Fruit fly (Drosophila melanogaster): ENCODE measurements around the gene Nufip.

Gene Nufip

dm6 chr3L:18758894-18759569 is 10.9 kb upstream of the Nufip start:
- TF ChIP-seq D1 (tag; optimal IDR thresholded peaks at IDR 0.05) (peak; percentile 62), Snoo (tag; optimal IDR thresholded peaks at IDR 0.05) (peak; percentile 38), CG10348 (GFP tag; IDR thresholded peaks at IDR 0.05) (0 out of 2 replicates have a peak, but pooled peaks have one; percentile 27), Pif1B (GFP tag; optimal IDR thresholded peaks at IDR 0.05) (peak; percentile 22), EcR (GFP tag; optimal IDR thresholded peaks at IDR 0.05) (peak; percentile 87), CG4496 (GFP tag; IDR thresholded peaks at IDR 0.05) (peak; percentile 73), CG14655 (GFP tag; optimal IDR thresholded peaks at IDR 0.05) (peak; percentile 34), CG15710 (tag; optimal IDR thresholded peaks at IDR 0.05) (peak; percentile 29), CG17806 (tag; optimal IDR thresholded peaks at IDR 0.05) (no peak), CG8159 (tag; optimal IDR thresholded peaks at IDR 0.05) (peak; percentile 46), CG12605 (GFP tag; IDR thresholded peaks at IDR 0.05) (peak; percentile 71), Pif1A (GFP tag; optimal IDR thresholded peaks at IDR 0.05) (no peak), CG32121 (GFP tag; IDR thresholded peaks at IDR 0.05) (peak; percentile 74), fd96Ca (GFP tag; IDR thresholded peaks at IDR 0.05) (peak; percentile 71; the same call in 2 of the 3 replicates), CG8301 (tag; optimal IDR thresholded peaks at IDR 0.05) (peak; percentile 38), rn (GFP tag; IDR thresholded peaks at IDR 0.05) (no peak), CG9948 (tag; optimal IDR thresholded peaks at IDR 0.05) (no peak), gl (tag; optimal IDR thresholded peaks at IDR 0.05) (peak; percentile 58), CG34367 (tag; optimal IDR thresholded peaks at IDR 0.05) (no peak), CG13204 (GFP tag; optimal IDR thresholded peaks at IDR 0.05) (peak; percentile 71), Ets98B (GFP tag; IDR thresholded peaks at IDR 0.05) (peak; percentile 63)

- no peak for TF ChIP-seq CG13204 (GFP tag; optimal IDR thresholded peaks at IDR 0.05)
- no peak for TF ChIP-seq CG8159 (tag; optimal IDR thresholded peaks at IDR 0.05)
- no peak for TF ChIP-seq Pif1B (GFP tag; optimal IDR thresholded peaks at IDR 0.05)
- TF ChIP-seq fd96Ca (GFP tag; IDR thresholded peaks at IDR 0.05), result no peak
- no peak for TF ChIP-seq Snoo (tag; optimal IDR thresholded peaks at IDR 0.05)
- no peak for TF ChIP-seq EcR (GFP tag; optimal IDR thresholded peaks at IDR 0.05)
- peak; percentile 14; the same call in 1 of the 2 replicates for TF ChIP-seq CG32121 (GFP tag; IDR thresholded peaks at IDR 0.05)
- TF ChIP-seq CG10348 (GFP tag; IDR thresholded peaks at IDR 0.05), result no peak
- TF ChIP-seq D1 (tag; optimal IDR thresholded peaks at IDR 0.05), result no peak
- TF ChIP-seq Ets98B (GFP tag; IDR thresholded peaks at IDR 0.05), result peak; percentile 51; the same call in 1 of the 2 replicates
- TF ChIP-seq rn (GFP tag; IDR thresholded peaks at IDR 0.05), result no peak
- no peak for TF ChIP-seq CG17806 (tag; optimal IDR thresholded peaks at IDR 0.05)
- peak; percentile 49; the same call in 1 of the 3 replicates for TF ChIP-seq CG4496 (GFP tag; IDR thresholded peaks at IDR 0.05)
Observed at dm6 chr3L:18757079-18757815, 9.1 kb upstream of the Nufip start.

- TF ChIP-seq fd96Ca (GFP tag; IDR thresholded peaks at IDR 0.05) (no peak), EcR (GFP tag; optimal IDR thresholded peaks at IDR 0.05) (no peak), D1 (tag; optimal IDR thresholded peaks at IDR 0.05) (no peak), CG10348 (GFP tag; IDR thresholded peaks at IDR 0.05) (peak; percentile 51; the same call in 1 of the 2 replicates), CG8159 (tag; optimal IDR thresholded peaks at IDR 0.05) (peak; percentile 83), rn (GFP tag; IDR thresholded peaks at IDR 0.05) (peak; percentile 70), CG34367 (tag; optimal IDR thresholded peaks at IDR 0.05) (peak; percentile 44), Snoo (tag; optimal IDR thresholded peaks at IDR 0.05) (peak; percentile 76), CG9948 (tag; optimal IDR thresholded peaks at IDR 0.05) (peak; percentile 60), CG4496 (GFP tag; IDR thresholded peaks at IDR 0.05) (peak; percentile 83), CG15710 (tag; optimal IDR thresholded peaks at IDR 0.05) (peak; percentile 57), Pif1A (GFP tag; optimal IDR thresholded peaks at IDR 0.05) (peak; percentile 25), CG17806 (tag; optimal IDR thresholded peaks at IDR 0.05) (peak; percentile 49), CG12605 (GFP tag; IDR thresholded peaks at IDR 0.05) (peak; percentile 42), CG32121 (GFP tag; IDR thresholded peaks at IDR 0.05) (peak; percentile 83), gl (tag; optimal IDR thresholded peaks at IDR 0.05) (no peak), CG13204 (GFP tag; optimal IDR thresholded peaks at IDR 0.05) (no peak), Pif1B (GFP tag; optimal IDR thresholded peaks at IDR 0.05) (peak; percentile 40), CG8301 (tag; optimal IDR thresholded peaks at IDR 0.05) (peak; percentile 56), Ets98B (GFP tag; IDR thresholded peaks at IDR 0.05) (peak; percentile 66), CG14655 (GFP tag; optimal IDR thresholded peaks at IDR 0.05) (peak; percentile 61)
Observed at dm6 chr3L:18756293-18756887, 8.2 kb upstream of the Nufip start.

dm6 chr3L:18753827-18754226 is 5.7 kb upstream of the Nufip start:
- peak; percentile 5 for TF ChIP-seq CG8301 (tag; optimal IDR thresholded peaks at IDR 0.05)
- peak; percentile 20; the same call in 1 of the 2 replicates for TF ChIP-seq CG12605 (GFP tag; IDR thresholded peaks at IDR 0.05)
- TF ChIP-seq EcR (GFP tag; optimal IDR thresholded peaks at IDR 0.05), result peak; percentile 32
- TF ChIP-seq CG13204 (GFP tag; optimal IDR thresholded peaks at IDR 0.05), result no peak
- no peak for TF ChIP-seq CG17806 (tag; optimal IDR thresholded peaks at IDR 0.05)
- TF ChIP-seq Ets98B (GFP tag; IDR thresholded peaks at IDR 0.05), result peak; percentile 59; the same call in 1 of the 2 replicates
- no peak for TF ChIP-seq CG32121 (GFP tag; IDR thresholded peaks at IDR 0.05)
- peak; percentile 61 for TF ChIP-seq Snoo (tag; optimal IDR thresholded peaks at IDR 0.05)

dm6 chr3L:18749807-18750206 is 1.6 kb upstream of the Nufip start:
- TF ChIP-seq CG34367 (tag; optimal IDR thresholded peaks at IDR 0.05), result no peak
- TF ChIP-seq CG9948 (tag; optimal IDR thresholded peaks at IDR 0.05), result no peak
- no peak for TF ChIP-seq CG17806 (tag; optimal IDR thresholded peaks at IDR 0.05)
- TF ChIP-seq rn (GFP tag; IDR thresholded peaks at IDR 0.05), result no peak
- no peak for TF ChIP-seq CG15710 (tag; optimal IDR thresholded peaks at IDR 0.05)
- no peak for TF ChIP-seq EcR (GFP tag; optimal IDR thresholded peaks at IDR 0.05)
- no peak for TF ChIP-seq Pif1B (GFP tag; optimal IDR thresholded peaks at IDR 0.05)
- TF ChIP-seq Ets98B (GFP tag; IDR thresholded peaks at IDR 0.05), result no peak
- TF ChIP-seq fd96Ca (GFP tag; IDR thresholded peaks at IDR 0.05), result no peak
- no peak for TF ChIP-seq CG8159 (tag; optimal IDR thresholded peaks at IDR 0.05)
- no peak for TF ChIP-seq CG8301 (tag; optimal IDR thresholded peaks at IDR 0.05)
- no peak for TF ChIP-seq D1 (tag; optimal IDR thresholded peaks at IDR 0.05)
- no peak for TF ChIP-seq gl (tag; optimal IDR thresholded peaks at IDR 0.05)
- TF ChIP-seq CG13204 (GFP tag; optimal IDR thresholded peaks at IDR 0.05), result no peak
- no peak for TF ChIP-seq CG12605 (GFP tag; IDR thresholded peaks at IDR 0.05)
- no peak for TF ChIP-seq CG10348 (GFP tag; IDR thresholded peaks at IDR 0.05)
- TF ChIP-seq CG32121 (GFP tag; IDR thresholded peaks at IDR 0.05), result no peak
- no peak for TF ChIP-seq Pif1A (GFP tag; optimal IDR thresholded peaks at IDR 0.05)
